Worm (Caenorhabditis elegans) whole organism, mixed stage, embryonic: ENCODE results near the gene nspg-1.

ENCODE experiments used
- M03D4.4 ChIP-seq: sonication (generic microtip); optimal IDR thresholded peaks from 2 replicates; lab custom pipeline; 2017; ENCODE audit warnings: mild to moderate bottlenecking, missing genetic modification characterization, missing compliant biosample characterization
- bed-3 ChIP-seq: fragments of 200-800 bp; sonication (Bioruptor generic); optimal IDR thresholded peaks from 3 replicates; lab custom pipeline; 2018; ENCODE audit warnings: mild to moderate bottlenecking, missing genetic modification characterization, moderate library complexity, missing compliant biosample characterization
- blmp-1 ChIP-seq: fragments of 150-350 bp; optimal IDR thresholded peaks from 2 replicates; lab custom pipeline; 2014; ENCODE audit warnings: missing biosample characterization, missing genetic modification characterization
- ceh-39 ChIP-seq: fragments of 150-350 bp; optimal IDR thresholded peaks from 2 replicates; lab custom pipeline; 2014; ENCODE audit warnings: missing biosample characterization, missing genetic modification characterization
- ceh-43 ChIP-seq: fragments of 200-800 bp; sonication (Bioruptor generic); optimal IDR thresholded peaks from 2 replicates; lab custom pipeline; 2018; ENCODE audit warnings: mild to moderate bottlenecking, missing genetic modification characterization, moderate library complexity, missing compliant biosample characterization
- ceh-83 ChIP-seq: fragments of 200-800 bp; sonication (Bioruptor generic); optimal IDR thresholded peaks from 2 replicates; lab custom pipeline; 2018; ENCODE audit warnings: mild to moderate bottlenecking, missing genetic modification characterization, missing compliant biosample characterization
- ces-1 ChIP-seq: fragments of 150-350 bp; optimal IDR thresholded peaks from 2 replicates; lab custom pipeline; 2014; ENCODE audit warnings: missing biosample characterization, missing genetic modification reagents, missing genetic modification characterization
- cnd-1 ChIP-seq: fragments of 200-800 bp; sonication (Bioruptor generic); optimal IDR thresholded peaks from 2 replicates; lab custom pipeline; 2018; ENCODE audit warnings: mild to moderate bottlenecking, missing genetic modification characterization, missing compliant biosample characterization
- drap-1 ChIP-seq: fragments of 200-800 bp; sonication (Bioruptor generic); optimal IDR thresholded peaks from 3 replicates; lab custom pipeline; 2018; ENCODE audit warnings: mild to moderate bottlenecking, missing genetic modification characterization, missing compliant biosample characterization
- elt-1 ChIP-seq: sonication (generic microtip); optimal IDR thresholded peaks from 2 replicates; lab custom pipeline; 2017; ENCODE audit warnings: missing genetic modification characterization, mild to moderate bottlenecking, missing compliant biosample characterization, antibody characterized with exemption, moderate library complexity, borderline replicate concordance; ENCODE audit not compliant: insufficient read depth
- elt-3 ChIP-seq: fragments of 150-350 bp; optimal IDR thresholded peaks from 2 replicates; lab custom pipeline; 2014; ENCODE audit warnings: missing biosample characterization, missing genetic modification characterization
- flh-1 ChIP-seq: fragments of 200-800 bp; sonication (Bioruptor generic); optimal IDR thresholded peaks from 2 replicates; lab custom pipeline; 2018; ENCODE audit warnings: mild to moderate bottlenecking, missing genetic modification characterization, moderate library complexity, missing compliant biosample characterization
- ham-2 ChIP-seq: fragments of 200-800 bp; sonication (Bioruptor generic); optimal IDR thresholded peaks from 2 replicates; lab custom pipeline; 2018; ENCODE audit warnings: mild to moderate bottlenecking, missing genetic modification characterization, missing compliant biosample characterization
- hlh-1 ChIP-seq: fragments of 150-350 bp; optimal IDR thresholded peaks from 2 replicates; lab custom pipeline; 2014; ENCODE audit warnings: missing biosample characterization, missing genetic modification reagents, missing genetic modification characterization
- lin-13 ChIP-seq: fragments of 150-350 bp; optimal IDR thresholded peaks from 2 replicates; lab custom pipeline; 2014; ENCODE audit warnings: missing biosample characterization, missing genetic modification characterization
- lin-32 ChIP-seq: fragments of 200-800 bp; sonication (Bioruptor generic); optimal IDR thresholded peaks from 2 replicates; lab custom pipeline; 2018; ENCODE audit warnings: mild to moderate bottlenecking, missing genetic modification characterization, missing compliant biosample characterization
- lsy-2 ChIP-seq: fragments of 150-350 bp; optimal IDR thresholded peaks from 2 replicates; lab custom pipeline; 2014; ENCODE audit warnings: missing biosample characterization, missing genetic modification characterization
- mab-5 ChIP-seq: fragments of 150-350 bp; optimal IDR thresholded peaks from 2 replicates; lab custom pipeline; 2014; ENCODE audit warnings: missing biosample characterization, missing genetic modification characterization
- mep-1 ChIP-seq: fragments of 150-350 bp; optimal IDR thresholded peaks from 2 replicates; lab custom pipeline; 2017; ENCODE audit warnings: missing biosample characterization, missing genetic modification reagents, missing genetic modification characterization, inconsistent platforms
- mls-2 ChIP-seq: sonication (generic microtip); optimal IDR thresholded peaks from 2 replicates; lab custom pipeline; 2016; ENCODE audit warnings: mild to moderate bottlenecking, missing genetic modification characterization, moderate library complexity, missing compliant biosample characterization
- nhr-12 ChIP-seq: fragments of 150-350 bp; optimal IDR thresholded peaks from 2 replicates; lab custom pipeline; 2014; ENCODE audit warnings: missing biosample characterization, missing genetic modification characterization
- nhr-2 ChIP-seq: fragments of 150-350 bp; optimal IDR thresholded peaks from 2 replicates; lab custom pipeline; 2014; ENCODE audit warnings: missing biosample characterization, missing genetic modification characterization
- nhr-237 ChIP-seq: fragments of 150-350 bp; optimal IDR thresholded peaks from 2 replicates; lab custom pipeline; 2014; ENCODE audit warnings: missing biosample characterization, missing genetic modification characterization
- nhr-28 ChIP-seq: fragments of 150-350 bp; optimal IDR thresholded peaks from 2 replicates; lab custom pipeline; 2014; ENCODE audit warnings: missing biosample characterization, missing genetic modification characterization
- nhr-76 ChIP-seq: sonication (generic microtip); optimal IDR thresholded peaks from 2 replicates; lab custom pipeline; 2017; ENCODE audit warnings: missing biosample characterization, missing genetic modification characterization
- pha-4 ChIP-seq: fragments of 150-350 bp; optimal IDR thresholded peaks from 2 replicates; lab custom pipeline; 2018; ENCODE audit warnings: missing biosample characterization, missing genetic modification reagents, missing genetic modification characterization
- sem-2 ChIP-seq: fragments of 200-800 bp; sonication (Bioruptor generic); optimal IDR thresholded peaks from 2 replicates; lab custom pipeline; 2018; ENCODE audit warnings: mild to moderate bottlenecking, missing genetic modification characterization, missing compliant biosample characterization
- snpc-4 ChIP-seq: fragments of 150-350 bp; optimal IDR thresholded peaks from 2 replicates; lab custom pipeline; 2014; ENCODE audit warnings: missing biosample characterization, missing genetic modification characterization
- sptf-1 ChIP-seq: sonication (generic microtip); optimal IDR thresholded peaks from 2 replicates; lab custom pipeline; 2017; ENCODE audit warnings: mild to moderate bottlenecking, missing genetic modification characterization, moderate library complexity, missing compliant biosample characterization
- tbx-8 ChIP-seq: fragments of 200-800 bp; sonication (Bioruptor generic); optimal IDR thresholded peaks from 2 replicates; lab custom pipeline; 2018; ENCODE audit warnings: mild to moderate bottlenecking, missing genetic modification characterization, moderate library complexity, missing compliant biosample characterization
- unc-120 ChIP-seq: sonication (generic microtip); optimal IDR thresholded peaks from 2 replicates; lab custom pipeline; 2017; ENCODE audit warnings: missing genetic modification characterization, missing compliant biosample characterization; ENCODE audit not compliant: poor library complexity, severe bottlenecking
- unc-39 ChIP-seq: fragments of 150-350 bp; optimal IDR thresholded peaks from 2 replicates; lab custom pipeline; 2014; ENCODE audit warnings: missing biosample characterization, missing genetic modification characterization
- unc-62 ChIP-seq: fragments of 150-350 bp; optimal IDR thresholded peaks from 2 replicates; lab custom pipeline; 2014; ENCODE audit warnings: missing biosample characterization, missing genetic modification reagents, missing genetic modification characterization
- zip-8 ChIP-seq: fragments of 150-350 bp; optimal IDR thresholded peaks from 2 replicates; lab custom pipeline; 2014; ENCODE audit warnings: missing biosample characterization, missing genetic modification characterization
- ztf-11 ChIP-seq: fragments of 150-350 bp; optimal IDR thresholded peaks from 2 replicates; lab custom pipeline; 2014; ENCODE audit warnings: missing biosample characterization, missing genetic modification characterization

The nspg-1 gene

ce11 chrV:12875850-12876249 lies 8.0 kb upstream of the nspg-1 start:
- TF ChIP-seq blmp-1 = peak; percentile 75
- TF ChIP-seq lsy-2 = no peak

- TF ChIP-seq sptf-1 (tag; lab: Kevin White, UChicago) = no peak
- TF ChIP-seq nhr-76 = no peak
- no peak for TF ChIP-seq lin-32
- no peak for TF ChIP-seq snpc-4 (tag; lab: Kevin White, UChicago)
- TF ChIP-seq elt-1 (tag; lab: Kevin White, UChicago) = no peak
- no peak for TF ChIP-seq pha-4 (tag; lab: Kevin White, UChicago)
- no peak for TF ChIP-seq tbx-8 (GFP tag; lab: Kevin White, UChicago)
- TF ChIP-seq hlh-1 (tag; lab: Kevin White, UChicago) = no peak
- no peak for TF ChIP-seq mls-2 (tag; lab: Kevin White, UChicago)
- no peak for TF ChIP-seq mep-1 (tag; lab: Kevin White, UChicago)
- TF ChIP-seq ham-2 (GFP tag; lab: Kevin White, UChicago) = no peak
- TF ChIP-seq elt-3 (tag; lab: Kevin White, UChicago) = no peak
- TF ChIP-seq sem-2 (GFP tag; lab: Kevin White, UChicago) = no peak
- TF ChIP-seq nhr-12 (tag; lab: Kevin White, UChicago) = no peak
- no peak for TF ChIP-seq cnd-1 (tag; lab: Kevin White, UChicago)
- no peak for TF ChIP-seq unc-120 (tag; lab: Kevin White, UChicago)
- TF ChIP-seq M03D4.4 (tag; lab: Kevin White, UChicago) = no peak
- TF ChIP-seq flh-1 = no peak
- TF ChIP-seq nhr-28 (tag; lab: Kevin White, UChicago) = no peak
Measured at ce11 chrV:12871753-12872152, 3.9 kb upstream of the nspg-1 start, which contains the start of gene bus-19. Gene bus-19 (plus strand): TSS chrV:12872053.

ce11 chrV:12870740-12871139 lies 2.8 kb upstream of the nspg-1 start:
- TF ChIP-seq mab-5 (tag; lab: Kevin White, UChicago) = no peak
- no peak for TF ChIP-seq elt-1 (tag; lab: Kevin White, UChicago)
- TF ChIP-seq ceh-39 (tag; lab: Kevin White, UChicago) = no peak
- TF ChIP-seq nhr-237 (tag; lab: Kevin White, UChicago) = no peak
- no peak for TF ChIP-seq pha-4 (tag; lab: Kevin White, UChicago)
- no peak for TF ChIP-seq flh-1
- no peak for TF ChIP-seq nhr-28 (tag; lab: Kevin White, UChicago)
- TF ChIP-seq elt-3 (tag; lab: Kevin White, UChicago) = no peak
- TF ChIP-seq mls-2 (tag; lab: Kevin White, UChicago) = no peak
- no peak for TF ChIP-seq lsy-2
- no peak for TF ChIP-seq snpc-4 (tag; lab: Kevin White, UChicago)
- no peak for TF ChIP-seq zip-8 (tag; lab: Kevin White, UChicago)
- no peak for TF ChIP-seq unc-120 (tag; lab: Kevin White, UChicago)
- no peak for TF ChIP-seq ceh-43 (GFP tag; lab: Kevin White, UChicago)
- no peak for TF ChIP-seq hlh-1 (tag; lab: Kevin White, UChicago)
- no peak for TF ChIP-seq unc-62
- TF ChIP-seq ces-1 (GFP tag; lab: Kevin White, UChicago) = no peak

- TF ChIP-seq zip-8 (tag; lab: Kevin White, UChicago) = no peak
- no peak for TF ChIP-seq nhr-76
- TF ChIP-seq M03D4.4 (tag; lab: Kevin White, UChicago) = no peak
- TF ChIP-seq ces-1 (GFP tag; lab: Kevin White, UChicago) = peak; percentile 46
- TF ChIP-seq lsy-2 = peak; percentile 59
- no peak for TF ChIP-seq unc-62
- peak; percentile 4 for TF ChIP-seq bed-3 (GFP tag; lab: Kevin White, UChicago)
- no peak for TF ChIP-seq ham-2 (GFP tag; lab: Kevin White, UChicago)
- no peak for TF ChIP-seq sem-2 (GFP tag; lab: Kevin White, UChicago)
- TF ChIP-seq hlh-1 (tag; lab: Kevin White, UChicago) = peak; percentile 35
- peak; percentile 47 for TF ChIP-seq drap-1 (GFP tag; lab: Kevin White, UChicago)
- no peak for TF ChIP-seq mab-5 (tag; lab: Kevin White, UChicago)
- no peak for TF ChIP-seq elt-3 (tag; lab: Kevin White, UChicago)
- peak; percentile 67 for TF ChIP-seq mep-1 (tag; lab: Kevin White, UChicago)
- TF ChIP-seq blmp-1 = no peak
- TF ChIP-seq nhr-28 (tag; lab: Kevin White, UChicago) = no peak
- TF ChIP-seq mls-2 (tag; lab: Kevin White, UChicago) = no peak
- peak; percentile 56 for TF ChIP-seq lin-32
- no peak for TF ChIP-seq tbx-8 (GFP tag; lab: Kevin White, UChicago)
- TF ChIP-seq unc-120 (tag; lab: Kevin White, UChicago) = no peak
- peak; percentile 0 for TF ChIP-seq nhr-237 (tag; lab: Kevin White, UChicago)
- no peak for TF ChIP-seq pha-4 (tag; lab: Kevin White, UChicago)
- no peak for TF ChIP-seq elt-1 (tag; lab: Kevin White, UChicago)
- TF ChIP-seq ceh-43 (GFP tag; lab: Kevin White, UChicago) = no peak
- TF ChIP-seq snpc-4 (tag; lab: Kevin White, UChicago) = no peak
- no peak for TF ChIP-seq nhr-2 (tag; lab: Kevin White, UChicago)
- peak; percentile 81 for TF ChIP-seq sptf-1 (tag; lab: Kevin White, UChicago)
- no peak for TF ChIP-seq cnd-1 (tag; lab: Kevin White, UChicago)
- no peak for TF ChIP-seq ztf-11 (tag; lab: Kevin White, UChicago)
- TF ChIP-seq lin-13 (tag; lab: Kevin White, UChicago) = no peak
- TF ChIP-seq flh-1 = no peak
- TF ChIP-seq ceh-83 (GFP tag; lab: Kevin White, UChicago) = no peak
- no peak for TF ChIP-seq unc-39 (tag; lab: Kevin White, UChicago)
- TF ChIP-seq ceh-39 (tag; lab: Kevin White, UChicago) = peak; percentile 11
- no peak for TF ChIP-seq nhr-12 (tag; lab: Kevin White, UChicago)
Measured at ce11 chrV:12869948-12870347, 2.1 kb upstream of the nspg-1 start, which contains the start of gene T07F10.3. Gene T07F10.3 (minus strand): TSS chrV:12870045.
